Worm (Caenorhabditis elegans) whole organism, early embryonic: Measurements from ENCODE around the gene ppgn-1.

Experiments
- B0310.2 ChIP-seq: sonication (generic microtip); optimal IDR thresholded peaks from 2 replicates; lab custom pipeline; 2016; ENCODE audit warnings: mild to moderate bottlenecking, missing genetic modification characterization, missing compliant biosample characterization
- F13C5.2 ChIP-seq: sonication (generic microtip); optimal IDR thresholded peaks from 2 replicates; lab custom pipeline; 2017; ENCODE audit warnings: mild to moderate bottlenecking, missing genetic modification characterization, inconsistent platforms, missing compliant biosample characterization
- aly-1 ChIP-seq: sonication (generic microtip); optimal IDR thresholded peaks from 2 replicates; lab custom pipeline; 2016; ENCODE audit warnings: missing genetic modification characterization, missing compliant biosample characterization
- ama-1 ChIP-seq: fragments of 150-350 bp; optimal IDR thresholded peaks from 2 replicates; lab custom pipeline; 2014
- ets-7 ChIP-seq: sonication (generic microtip); optimal IDR thresholded peaks from 2 replicates; lab custom pipeline; 2016; ENCODE audit warnings: missing genotype, missing genetic modification characterization, missing compliant biosample characterization
- flt-1 ChIP-seq: fragments of 200-800 bp; sonication (Bioruptor generic); IDR thresholded peaks from 2 replicates; pipeline ENCODE4 v1.3.6; 2022; ENCODE audit warnings: missing genetic modification characterization, missing compliant biosample characterization
- hmbx-1 ChIP-seq: sonication (generic microtip); optimal IDR thresholded peaks from 2 replicates; lab custom pipeline; 2016; ENCODE audit warnings: mild to moderate bottlenecking, missing genetic modification characterization, missing compliant biosample characterization
- hmg-4 ChIP-seq: fragments of 200-800 bp; sonication (Bioruptor generic); optimal IDR thresholded peaks from 2 replicates; lab custom pipeline; 2018; ENCODE audit warnings: mild to moderate bottlenecking, missing genetic modification characterization, missing compliant biosample characterization
- pes-1 ChIP-seq: fragments of 200-800 bp; sonication (Bioruptor generic); IDR thresholded peaks from 2 replicates; pipeline ENCODE4 v1.3.6; 2022; ENCODE audit warnings: missing genetic modification reagents, missing genetic modification characterization, missing compliant biosample characterization
- scrt-1 ChIP-seq: fragments of 200-800 bp; sonication (Bioruptor generic); IDR thresholded peaks from 2 replicates; pipeline ENCODE4 v1.3.6; 2022; ENCODE audit warnings: missing genetic modification characterization, missing compliant biosample characterization
- sea-1 ChIP-seq: fragments of 200-800 bp; sonication (Bioruptor generic); conservative IDR thresholded peaks from 2 replicates; pipeline ENCODE4 v1.3.6; 2022; ENCODE audit warnings: missing genetic modification characterization, missing compliant biosample characterization
- tbx-11 ChIP-seq: fragments of 200-800 bp; sonication (Bioruptor generic); IDR thresholded peaks from 2 replicates; pipeline ENCODE4 v1.3.6; 2022; ENCODE audit warnings: missing genetic modification characterization, missing compliant biosample characterization
- tra-4 ChIP-seq: sonication (generic microtip); optimal IDR thresholded peaks from 2 replicates; lab custom pipeline; 2017; ENCODE audit warnings: missing genetic modification characterization, missing compliant biosample characterization

ce11 chrIV:2329540-2329939 is 19.2 kb downstream of the ppgn-1 start, which contains the start of gene nhr-236:
- no peak for TF ChIP-seq F13C5.2
- TF ChIP-seq ama-1 (lab: Kevin White, UChicago), result no peak
- TF ChIP-seq hmbx-1, result no peak
- TF ChIP-seq flt-1 (GFP tag; lab: Robert Waterston, UW), result no peak
- TF ChIP-seq B0310.2 (tag; lab: Kevin White, UChicago), result no peak
- no peak for TF ChIP-seq hmg-4 (GFP tag; lab: Kevin White, UChicago)
- TF ChIP-seq ets-7 (tag; lab: Kevin White, UChicago), result no peak
- no peak for TF ChIP-seq tbx-11 (GFP tag; lab: Robert Waterston, UW)
- no peak for TF ChIP-seq aly-1 (tag; lab: Kevin White, UChicago)
- TF ChIP-seq scrt-1 (GFP tag; lab: Robert Waterston, UW), result no peak
- no peak for TF ChIP-seq pes-1
- TF ChIP-seq tra-4, result no peak
- TF ChIP-seq sea-1, result no peak
